Fruit fly (Drosophila melanogaster) whole organism, embryonic: ENCODE measurements around the gene nol.
A peak's percentile ranks its signal among the peaks of the same experiment; 100 is the strongest.

Experiments used
- Abd-B ChIP-seq: fragments of 200-800 bp; sonication (Bioruptor generic); optimal IDR thresholded peaks from 2 replicates; lab custom pipeline; 2018; ENCODE audit warnings: missing biosample characterization, mild to moderate bottlenecking, missing genetic modification characterization, moderate library complexity
- Aef1 ChIP-seq: fragments of 200-800 bp; sonication (Bioruptor generic); IDR thresholded peaks from 3 replicates; pipeline ENCODE4 v1.3.6; 2022; ENCODE audit warnings: missing biosample characterization, missing genetic modification characterization
- Atf-2 ChIP-seq: fragments of 200-800 bp; sonication (Bioruptor generic); optimal IDR thresholded peaks from 2 replicates; lab custom pipeline; 2016; ENCODE audit warnings: missing biosample characterization, missing genetic modification characterization
- Atf6 ChIP-seq: fragments of 200-800 bp; sonication (Bioruptor generic); IDR thresholded peaks from 2 replicates; pipeline ENCODE4 v1.3.6; 2022; ENCODE audit warnings: missing biosample characterization, missing genetic modification characterization
- CG10267 ChIP-seq: fragments of 200-800 bp; sonication (Bioruptor generic); optimal IDR thresholded peaks from 2 replicates; lab custom pipeline; 2018; ENCODE audit warnings: missing biosample characterization, mild to moderate bottlenecking, missing genetic modification characterization, moderate library complexity
- CG10959 ChIP-seq: fragments of 200-800 bp; sonication (Bioruptor generic); IDR thresholded peaks from 2 replicates; pipeline ENCODE4 v1.3.6; 2022; ENCODE audit warnings: missing biosample characterization, missing genetic modification characterization
- CG11398 ChIP-seq: fragments of 200-800 bp; sonication (Bioruptor generic); optimal IDR thresholded peaks from 2 replicates; lab custom pipeline; 2016; ENCODE audit warnings: missing biosample characterization, missing genetic modification characterization
- CG12104 ChIP-seq: fragments of 200-800 bp; sonication (Bioruptor generic); optimal IDR thresholded peaks from 3 replicates; lab custom pipeline; 2016; ENCODE audit warnings: missing biosample characterization, missing genetic modification characterization
- CG12219 ChIP-seq: fragments of 200-800 bp; sonication (Bioruptor generic); optimal IDR thresholded peaks from 3 replicates; lab custom pipeline; 2018; ENCODE audit warnings: missing biosample characterization, mild to moderate bottlenecking, missing genetic modification characterization
- CG13123 ChIP-seq: fragments of 200-800 bp; sonication (Bioruptor generic); optimal IDR thresholded peaks from 2 replicates; lab custom pipeline; 2016; ENCODE audit warnings: missing biosample characterization, missing genetic modification characterization
- CG13296 ChIP-seq: fragments of 200-800 bp; sonication (Bioruptor generic); optimal IDR thresholded peaks from 3 replicates; lab custom pipeline; 2018; ENCODE audit warnings: missing biosample characterization, mild to moderate bottlenecking, missing genetic modification characterization
- CG14441 ChIP-seq: fragments of 200-800 bp; sonication (Bioruptor generic); IDR thresholded peaks from 2 replicates; pipeline ENCODE4 v1.3.6; 2022; ENCODE audit warnings: missing biosample characterization, missing genetic modification characterization
- CG1647 ChIP-seq: fragments of 200-800 bp; sonication (Bioruptor generic); optimal IDR thresholded peaks from 3 replicates; lab custom pipeline; 2016; ENCODE audit warnings: missing biosample characterization, missing genetic modification characterization
- CG2120 ChIP-seq: fragments of 200-800 bp; sonication (Bioruptor generic); optimal IDR thresholded peaks from 3 replicates; lab custom pipeline; 2016; ENCODE audit warnings: missing biosample characterization, missing genetic modification characterization
- CG2129 ChIP-seq: fragments of 200-800 bp; sonication (Bioruptor generic); IDR thresholded peaks from 2 replicates; pipeline ENCODE4 v1.3.6; 2022; ENCODE audit warnings: missing biosample characterization, missing genetic modification characterization; ENCODE audit not compliant: partially characterized antibody
- CG2199 ChIP-seq: fragments of 200-800 bp; sonication (Bioruptor generic); IDR thresholded peaks from 3 replicates; pipeline ENCODE4 v1.3.6; 2022; ENCODE audit warnings: missing biosample characterization, missing genetic modification characterization
- CG2202 ChIP-seq: fragments of 200-800 bp; sonication (Bioruptor generic); optimal IDR thresholded peaks from 2 replicates; lab custom pipeline; 2018; ENCODE audit warnings: missing biosample characterization, mild to moderate bottlenecking, missing genetic modification characterization
- CG31365 ChIP-seq: fragments of 200-800 bp; sonication (Bioruptor generic); optimal IDR thresholded peaks from 2 replicates; lab custom pipeline; 2018; ENCODE audit warnings: missing biosample characterization, mild to moderate bottlenecking, missing genetic modification characterization
- CG3281 ChIP-seq: fragments of 200-800 bp; sonication (Bioruptor generic); optimal IDR thresholded peaks from 3 replicates; lab custom pipeline; 2017; ENCODE audit warnings: missing biosample characterization, mild to moderate bottlenecking, missing genetic modification characterization
- CG4282 ChIP-seq: fragments of 200-800 bp; sonication (Bioruptor generic); optimal IDR thresholded peaks from 2 replicates; lab custom pipeline; 2016; ENCODE audit warnings: missing biosample characterization, missing genetic modification characterization
- CG4404 ChIP-seq: fragments of 200-800 bp; sonication (Bioruptor generic); IDR thresholded peaks from 2 replicates; pipeline ENCODE4 v1.3.6; 2022; ENCODE audit warnings: missing biosample characterization, missing genetic modification characterization
- CG4820 ChIP-seq: fragments of 200-800 bp; sonication (Bioruptor generic); optimal IDR thresholded peaks from 3 replicates; lab custom pipeline; 2016; ENCODE audit warnings: missing biosample characterization, missing genetic modification characterization
- CG6854 ChIP-seq: fragments of 200-800 bp; sonication (Bioruptor generic); optimal IDR thresholded peaks from 3 replicates; lab custom pipeline; 2017; ENCODE audit warnings: missing biosample characterization, mild to moderate bottlenecking, missing genetic modification characterization
- D19A ChIP-seq: fragments of 200-800 bp; optimal IDR thresholded peaks from 3 replicates; lab custom pipeline; 2019; ENCODE audit warnings: missing biosample characterization, mild to moderate bottlenecking, missing genetic modification characterization, moderate library complexity
- Dp ChIP-seq: fragments of 200-800 bp; sonication (Bioruptor generic); optimal IDR thresholded peaks from 2 replicates; lab custom pipeline; 2018; ENCODE audit warnings: missing biosample characterization, mild to moderate bottlenecking, missing genetic modification characterization, moderate library complexity
- Eip74EF ChIP-seq, 2 experiments: fragments of 200-800 bp in 1 of 2; fragments of >200 bp in 1 of 2; sonication (Bioruptor generic) in 1 of 2; optimal IDR thresholded peaks; 2 replicates each; lab custom pipeline; 2017 to 2019; ENCODE audit warnings: missing biosample characterization in 2 of 2, missing genetic modification characterization in 2 of 2, mild to moderate bottlenecking in 1 of 2, moderate library complexity in 1 of 2
- HLH3B ChIP-seq: fragments of 200-800 bp; sonication (Bioruptor generic); IDR thresholded peaks from 2 replicates; pipeline ENCODE4 v1.3.6; 2022; ENCODE audit warnings: missing biosample characterization, missing genetic modification characterization
- Hr78 ChIP-seq, 2 experiments: fragments of 200-800 bp in 1 of 2; fragments of >200 bp in 1 of 2; sonication (Bioruptor generic) in 1 of 2; optimal IDR thresholded peaks; 2 replicates each; lab custom pipeline; 2017 to 2019; ENCODE audit warnings: missing biosample characterization in 2 of 2, missing genetic modification characterization in 2 of 2, mild to moderate bottlenecking in 1 of 2, moderate library complexity in 1 of 2
- MBD-R2 ChIP-seq: fragments of 200-800 bp; sonication (Bioruptor generic); IDR thresholded peaks from 2 replicates; pipeline ENCODE4 v1.3.6; 2022; ENCODE audit warnings: missing biosample characterization, missing genetic modification characterization
- NC2α ChIP-seq: fragments of 200-800 bp; sonication (Bioruptor generic); optimal IDR thresholded peaks from 2 replicates; lab custom pipeline; 2016; ENCODE audit warnings: missing biosample characterization, missing genetic modification characterization
- NFAT ChIP-seq: fragments of 200-800 bp; sonication (Bioruptor generic); IDR thresholded peaks from 2 replicates; pipeline ENCODE4 v1.3.6; 2022; ENCODE audit warnings: missing biosample characterization, missing genetic modification characterization
- Opbp ChIP-seq: fragments of 200-800 bp; sonication (Bioruptor generic); IDR thresholded peaks from 3 replicates; pipeline ENCODE4 v1.3.6; 2022; ENCODE audit warnings: missing biosample characterization, missing genetic modification characterization; ENCODE audit not compliant: partially characterized antibody
- Sin3A ChIP-seq: fragments of >200 bp; optimal IDR thresholded peaks from 2 replicates; lab custom pipeline; 2018
- Ssrp ChIP-seq: fragments of 200-800 bp; sonication (Bioruptor generic); optimal IDR thresholded peaks from 2 replicates; lab custom pipeline; 2018; ENCODE audit warnings: missing biosample characterization, mild to moderate bottlenecking, missing genetic modification characterization, moderate library complexity
- Xbp1 ChIP-seq: fragments of 200-800 bp; sonication (Bioruptor generic); optimal IDR thresholded peaks from 3 replicates; lab custom pipeline; 2016; ENCODE audit warnings: missing biosample characterization, mild to moderate bottlenecking, missing genetic modification characterization
- bcd ChIP-seq: fragments of 200-800 bp; sonication (Bioruptor generic); optimal IDR thresholded peaks from 2 replicates; lab custom pipeline; 2017; ENCODE audit warnings: missing biosample characterization, mild to moderate bottlenecking, missing genetic modification characterization
- cas ChIP-seq: fragments of 200-800 bp; sonication (Bioruptor generic); IDR thresholded peaks from 2 replicates; pipeline ENCODE4 v1.3.6; 2022; ENCODE audit warnings: missing biosample characterization, missing genetic modification characterization
- cg ChIP-seq: fragments of 200-800 bp; sonication (Bioruptor generic); optimal IDR thresholded peaks from 3 replicates; lab custom pipeline; 2019; ENCODE audit warnings: missing biosample characterization, mild to moderate bottlenecking, missing genetic modification characterization, moderate library complexity
- croc ChIP-seq: fragments of 200-800 bp; sonication (Bioruptor generic); conservative IDR thresholded peaks from 3 replicates; pipeline ENCODE4 v1.3.6; 2022; ENCODE audit warnings: missing biosample characterization, missing genetic modification characterization
- dan ChIP-seq: fragments of 200-800 bp; sonication (Bioruptor generic); IDR thresholded peaks from 2 replicates; pipeline ENCODE4 v1.3.6; 2022; ENCODE audit warnings: missing biosample characterization, missing genetic modification characterization
- fd102C ChIP-seq: fragments of 200-800 bp; sonication (Bioruptor generic); optimal IDR thresholded peaks from 2 replicates; lab custom pipeline; 2018; ENCODE audit warnings: missing biosample characterization, mild to moderate bottlenecking, missing genetic modification characterization, moderate library complexity
- gfzf ChIP-seq: fragments of 200-800 bp; sonication (Bioruptor generic); optimal IDR thresholded peaks from 2 replicates; lab custom pipeline; 2016; ENCODE audit warnings: missing biosample characterization, mild to moderate bottlenecking, missing genetic modification characterization, moderate library complexity
- odd ChIP-seq: fragments of 200-800 bp; sonication (Bioruptor generic); optimal IDR thresholded peaks from 2 replicates; lab custom pipeline; 2017; ENCODE audit warnings: missing biosample characterization, mild to moderate bottlenecking, missing genetic modification characterization
- pho ChIP-seq: fragments of 200-800 bp; sonication (Bioruptor generic); optimal IDR thresholded peaks from 2 replicates; lab custom pipeline; 2016; ENCODE audit warnings: missing biosample characterization, missing genetic modification characterization
- ro ChIP-seq: fragments of 200-800 bp; sonication (Bioruptor generic); IDR thresholded peaks from 2 replicates; pipeline ENCODE4 v1.3.6; 2022; ENCODE audit warnings: missing biosample characterization, missing genetic modification characterization
- sima ChIP-seq: fragments of 200-800 bp; sonication (Bioruptor generic); optimal IDR thresholded peaks from 2 replicates; lab custom pipeline; 2016; ENCODE audit warnings: missing biosample characterization, missing genetic modification characterization
- trh ChIP-seq: fragments of 200-800 bp; sonication (Bioruptor generic); optimal IDR thresholded peaks from 2 replicates; lab custom pipeline; 2016; ENCODE audit warnings: missing biosample characterization, missing genetic modification characterization
- wor ChIP-seq: fragments of 200-800 bp; sonication (Bioruptor generic); IDR thresholded peaks from 2 replicates; pipeline ENCODE4 v1.3.6; 2022; ENCODE audit warnings: missing biosample characterization, missing genetic modification characterization
- yki ChIP-seq: fragments of >200 bp; optimal IDR thresholded peaks from 3 replicates; lab custom pipeline; 2018
- zf30C ChIP-seq: fragments of 200-800 bp; sonication (Bioruptor generic); optimal IDR thresholded peaks from 3 replicates; lab custom pipeline; 2018; ENCODE audit warnings: missing biosample characterization, mild to moderate bottlenecking, missing genetic modification characterization

The nol gene

dm6 chr3L:11089805-11090440, 40.7 kb upstream of the nol start (continued):
- TF ChIP-seq Dp (GFP tag; lab: Kevin White, UChicago) (no peak), cas (GFP tag; lab: Robert Waterston, UW) (no peak), CG2129 (GFP tag; lab: Robert Waterston, UW) (no peak), CG13296 (peak; percentile 90), CG2202 (tag; lab: Kevin White, UChicago) (peak; percentile 86), bcd (GFP tag; lab: Kevin White, UChicago) (peak; percentile 88), CG12219 (GFP tag; lab: Kevin White, UChicago) (peak; percentile 85), CG4820 (GFP tag; lab: Kevin White, UChicago) (peak; percentile 87), yki (lab: Kevin White, UChicago) (no peak), ro (GFP tag; lab: Robert Waterston, UW) (peak; percentile 71; the same call in 1 of the 2 replicates), CG13123 (GFP tag; lab: Kevin White, UChicago) (peak; percentile 75), Eip74EF (GFP tag; optimal IDR thresholded peaks at IDR 0.05; lab: Kevin White, UChicago) (peak in 1 of 2 experiments; percentile 96), D19A (peak; percentile 93), CG3281 (GFP tag; lab: Kevin White, UChicago) (peak; percentile 79), CG10959 (peak; percentile 83), NFAT (GFP tag; lab: Robert Waterston, UW) (no peak), Abd-B (GFP tag; lab: Kevin White, UChicago) (peak; percentile 79), CG12104 (GFP tag; lab: Kevin White, UChicago) (peak; percentile 87), zf30C (GFP tag; lab: Kevin White, UChicago) (no peak), CG4282 (GFP tag; lab: Kevin White, UChicago) (peak; percentile 83), fd102C (GFP tag; lab: Kevin White, UChicago) (peak; percentile 93), Xbp1 (peak; percentile 92), CG2199 (GFP tag; lab: Robert Waterston, UW) (peak; percentile 61; the same call in 2 of the 3 replicates), HLH3B (peak; percentile 71), cg (GFP tag; lab: Kevin White, UChicago) (peak; percentile 54), croc (GFP tag; lab: Robert Waterston, UW) (peak; percentile 68), gfzf (GFP tag; lab: Kevin White, UChicago) (no peak), Aef1 (GFP tag; lab: Robert Waterston, UW) (peak; percentile 59), odd (GFP tag; lab: Kevin White, UChicago) (peak; percentile 96), CG10267 (peak; percentile 88), pho (peak; percentile 69), CG14441 (GFP tag; lab: Robert Waterston, UW) (peak; percentile 73; the same call in 1 of the 2 replicates), Ssrp (tag; lab: Kevin White, UChicago) (peak; percentile 94), CG4404 (GFP tag; lab: Robert Waterston, UW) (peak; percentile 65), Sin3A (lab: Kevin White, UChicago) (no peak), Opbp (GFP tag; lab: Robert Waterston, UW) (no peak), CG31365 (tag; lab: Kevin White, UChicago) (peak; percentile 39), CG2120 (GFP tag; lab: Kevin White, UChicago) (peak; percentile 76), Atf6 (peak; percentile 83; the same call in 1 of the 2 replicates), NC2α (peak; percentile 87), sima (GFP tag; lab: Kevin White, UChicago) (no peak), dan (GFP tag; lab: Robert Waterston, UW) (no peak; the same call in 1 of the 2 replicates), trh (GFP tag; lab: Kevin White, UChicago) (peak; percentile 76), Atf-2 (GFP tag; lab: Kevin White, UChicago) (peak; percentile 88), CG6854 (GFP tag; lab: Kevin White, UChicago) (peak; percentile 76), wor (peak; percentile 86), CG1647 (GFP tag; lab: Kevin White, UChicago) (peak; percentile 73), CG11398 (GFP tag; lab: Kevin White, UChicago) (peak; percentile 83), Hr78 (GFP tag; optimal IDR thresholded peaks at IDR 0.05; lab: Kevin White, UChicago) (peak in 1 of 2 experiments; percentile 87), MBD-R2 (GFP tag; lab: Robert Waterston, UW) (peak; percentile 23; the same call in 1 of the 2 replicates)
